Fruit fly (Drosophila melanogaster) whole organism, embryonic: Measurements from ENCODE around the gene CG42726.
A peak's percentile ranks its signal among the peaks of the same experiment; 100 is the strongest.

Experiments
- Antp ChIP-seq: fragments of 200-800 bp; sonication (Bioruptor generic); optimal IDR thresholded peaks from 3 replicates; lab custom pipeline; 2016; ENCODE audit warnings: missing biosample characterization, missing genetic modification characterization
- Bdp1 ChIP-seq: fragments of 200-800 bp; sonication (Bioruptor generic); optimal IDR thresholded peaks from 3 replicates; lab custom pipeline; 2016; ENCODE audit warnings: missing biosample characterization, missing genetic modification characterization
- CG10267 ChIP-seq: fragments of 200-800 bp; sonication (Bioruptor generic); optimal IDR thresholded peaks from 2 replicates; lab custom pipeline; 2018; ENCODE audit warnings: missing biosample characterization, mild to moderate bottlenecking, missing genetic modification characterization, moderate library complexity
- CG11085 ChIP-seq: fragments of 200-800 bp; sonication (Bioruptor generic); IDR thresholded peaks from 2 replicates; pipeline ENCODE4 v1.3.6; 2022; ENCODE audit warnings: missing biosample characterization, missing genetic modification characterization
- CG1233 ChIP-seq: fragments of 200-800 bp; sonication (Bioruptor generic); optimal IDR thresholded peaks from 4 replicates; lab custom pipeline; 2018; ENCODE audit warnings: missing biosample characterization, mild to moderate bottlenecking, missing genetic modification characterization
- CG14710 ChIP-seq: fragments of 200-800 bp; sonication (Bioruptor generic); optimal IDR thresholded peaks from 3 replicates; lab custom pipeline; 2019; ENCODE audit warnings: missing biosample characterization, mild to moderate bottlenecking, missing genetic modification characterization, moderate library complexity
- CG16813 ChIP-seq: fragments of 200-800 bp; sonication (Bioruptor generic); IDR thresholded peaks from 3 replicates; pipeline ENCODE4 v1.3.6; 2022; ENCODE audit warnings: missing biosample characterization, missing genetic modification characterization; ENCODE audit not compliant: partially characterized antibody
- CG2116 ChIP-seq: fragments of 200-800 bp; sonication (Bioruptor generic); optimal IDR thresholded peaks from 3 replicates; lab custom pipeline; 2018; ENCODE audit warnings: missing biosample characterization, mild to moderate bottlenecking, missing genetic modification characterization
- CG2875 ChIP-seq: fragments of 200-800 bp; sonication (Bioruptor generic); optimal IDR thresholded peaks from 2 replicates; lab custom pipeline; 2017; ENCODE audit warnings: missing biosample characterization, mild to moderate bottlenecking, missing genetic modification characterization, missing genetic modification reagents
- CG31224 ChIP-seq: fragments of 200-800 bp; sonication (Bioruptor generic); IDR thresholded peaks from 2 replicates; pipeline ENCODE4 v1.3.6; 2022; ENCODE audit warnings: missing biosample characterization, missing genetic modification characterization
- CG42726 ChIP-seq: fragments of 200-800 bp; sonication (Bioruptor generic); IDR thresholded peaks from 2 replicates; pipeline ENCODE4 v1.3.6; 2022; ENCODE audit warnings: missing biosample characterization, missing genetic modification characterization; ENCODE audit not compliant: partially characterized antibody
- CG6272 ChIP-seq: fragments of 200-800 bp; sonication (Bioruptor generic); IDR thresholded peaks from 2 replicates; pipeline ENCODE4 v1.3.6; 2022; ENCODE audit warnings: missing biosample characterization, missing genetic modification characterization
- CG7556 ChIP-seq: fragments of 200-800 bp; sonication (Bioruptor generic); optimal IDR thresholded peaks from 2 replicates; lab custom pipeline; 2017; ENCODE audit warnings: missing biosample characterization, mild to moderate bottlenecking, missing genetic modification characterization
- CG8290 ChIP-seq, 3 experiments: fragments of 200-800 bp; sonication (Bioruptor generic); optimal IDR thresholded peaks; 2 replicates each; lab custom pipeline; 2016 to 2019; ENCODE audit warnings: missing biosample characterization in 3 of 3, missing genetic modification characterization in 3 of 3, mild to moderate bottlenecking in 2 of 3, moderate library complexity in 1 of 3
- Dip3 ChIP-seq: fragments of 200-800 bp; sonication (Bioruptor generic); optimal IDR thresholded peaks from 3 replicates; lab custom pipeline; 2016; ENCODE audit warnings: missing biosample characterization, missing genetic modification characterization
- Dll ChIP-seq: fragments of 200-800 bp; sonication (Bioruptor generic); IDR thresholded peaks from 4 replicates; pipeline ENCODE4 v1.3.6; 2022; ENCODE audit warnings: missing biosample characterization, missing genetic modification characterization; ENCODE audit not compliant: partially characterized antibody
- Dp ChIP-seq: fragments of 200-800 bp; sonication (Bioruptor generic); optimal IDR thresholded peaks from 2 replicates; lab custom pipeline; 2018; ENCODE audit warnings: missing biosample characterization, mild to moderate bottlenecking, missing genetic modification characterization, moderate library complexity
- Dref ChIP-seq: fragments of 200-800 bp; sonication (Bioruptor generic); IDR thresholded peaks from 2 replicates; pipeline ENCODE4 v1.3.6; 2022; ENCODE audit warnings: missing biosample characterization, missing genetic modification characterization
- E2f2 ChIP-seq: fragments of 200-800 bp; sonication (Bioruptor generic); IDR thresholded peaks from 2 replicates; pipeline ENCODE4 v1.3.6; 2022; ENCODE audit warnings: missing biosample characterization, missing genetic modification characterization
- Elba2 ChIP-seq: fragments of 200-800 bp; sonication (Bioruptor generic); optimal IDR thresholded peaks from 3 replicates; lab custom pipeline; 2016; ENCODE audit warnings: missing biosample characterization, missing genetic modification characterization
- Hmx ChIP-seq: fragments of 200-800 bp; sonication (Bioruptor generic); optimal IDR thresholded peaks from 2 replicates; lab custom pipeline; 2016; ENCODE audit warnings: missing biosample characterization, missing genetic modification characterization
- Hr51 ChIP-seq, 2 experiments: fragments of 200-800 bp; sonication (Bioruptor generic); optimal IDR thresholded peaks; 2 replicates in 1 of 2; 3 replicates in 1 of 2; lab custom pipeline; 2016 to 2018; ENCODE audit warnings: missing biosample characterization in 2 of 2, missing genetic modification characterization in 2 of 2, mild to moderate bottlenecking in 1 of 2, moderate library complexity in 1 of 2
- MBD-R2 ChIP-seq: fragments of 200-800 bp; sonication (Bioruptor generic); IDR thresholded peaks from 2 replicates; pipeline ENCODE4 v1.3.6; 2022; ENCODE audit warnings: missing biosample characterization, missing genetic modification characterization
- MESR4 ChIP-seq: fragments of 200-800 bp; sonication (Bioruptor generic); optimal IDR thresholded peaks from 2 replicates; lab custom pipeline; 2018; ENCODE audit warnings: missing biosample characterization, mild to moderate bottlenecking, missing genetic modification characterization, moderate library complexity
- Neu2 ChIP-seq: fragments of 200-800 bp; sonication (Bioruptor generic); optimal IDR thresholded peaks from 3 replicates; lab custom pipeline; 2016; ENCODE audit warnings: missing biosample characterization, missing genetic modification characterization, borderline replicate concordance
- Side ChIP-seq: fragments of 200-800 bp; sonication (Bioruptor generic); optimal IDR thresholded peaks from 2 replicates; lab custom pipeline; 2016; ENCODE audit warnings: missing biosample characterization, missing genetic modification characterization
- YL-1 ChIP-seq: fragments of 200-800 bp; sonication (Bioruptor generic); optimal IDR thresholded peaks from 3 replicates; lab custom pipeline; 2017; ENCODE audit warnings: missing biosample characterization, mild to moderate bottlenecking, missing genetic modification characterization
- ac ChIP-seq: fragments of 200-800 bp; sonication (Bioruptor generic); optimal IDR thresholded peaks from 3 replicates; lab custom pipeline; 2017; ENCODE audit warnings: missing biosample characterization, mild to moderate bottlenecking, missing genetic modification characterization
- ato ChIP-seq: fragments of 200-800 bp; sonication (Bioruptor generic); IDR thresholded peaks from 2 replicates; pipeline ENCODE4 v1.3.6; 2022; ENCODE audit warnings: missing biosample characterization, missing genetic modification characterization; ENCODE audit not compliant: partially characterized antibody
- bbx ChIP-seq: fragments of 200-800 bp; sonication (Bioruptor generic); IDR thresholded peaks from 2 replicates; pipeline ENCODE4 v1.3.6; 2022; ENCODE audit warnings: missing biosample characterization, missing genetic modification characterization; ENCODE audit not compliant: partially characterized antibody
- cg ChIP-seq: fragments of 200-800 bp; sonication (Bioruptor generic); optimal IDR thresholded peaks from 3 replicates; lab custom pipeline; 2019; ENCODE audit warnings: missing biosample characterization, mild to moderate bottlenecking, missing genetic modification characterization, moderate library complexity
- cwo ChIP-seq: fragments of 200-800 bp; sonication (Bioruptor generic); optimal IDR thresholded peaks from 3 replicates; lab custom pipeline; 2017; ENCODE audit warnings: missing biosample characterization, missing genetic modification characterization, mild to moderate bottlenecking, moderate library complexity, missing genetic modification reagents
- ewg ChIP-seq: fragments of 200-800 bp; sonication (Bioruptor generic); optimal IDR thresholded peaks from 3 replicates; lab custom pipeline; 2017; ENCODE audit warnings: mild to moderate bottlenecking, missing biosample characterization, missing genetic modification reagents, missing genetic modification characterization
- her ChIP-seq: fragments of 200-800 bp; sonication (Bioruptor generic); optimal IDR thresholded peaks from 2 replicates; lab custom pipeline; 2016; ENCODE audit warnings: missing biosample characterization, missing genetic modification characterization
- kay ChIP-seq: fragments of 200-800 bp; sonication (Bioruptor generic); optimal IDR thresholded peaks from 2 replicates; lab custom pipeline; 2016; ENCODE audit warnings: missing biosample characterization, missing genetic modification characterization
- onecut ChIP-seq: fragments of 200-800 bp; sonication (Bioruptor generic); IDR thresholded peaks from 2 replicates; pipeline ENCODE4 v1.3.6; 2022; ENCODE audit warnings: missing biosample characterization, missing genetic modification characterization
- pzg ChIP-seq: fragments of 200-800 bp; sonication (Bioruptor generic); optimal IDR thresholded peaks from 3 replicates; lab custom pipeline; 2018; ENCODE audit warnings: missing biosample characterization, mild to moderate bottlenecking, missing genetic modification characterization, moderate library complexity
- sens ChIP-seq: fragments of 200-800 bp; sonication (Bioruptor generic); peaks from one replicate; lab custom pipeline; 2016; ENCODE audit warnings: missing biosample characterization, missing genetic modification characterization
- seq ChIP-seq: fragments of 200-800 bp; sonication (Bioruptor generic); IDR thresholded peaks from 2 replicates; pipeline ENCODE4 v1.3.6; 2022; ENCODE audit warnings: missing biosample characterization, missing genetic modification characterization
- sob ChIP-seq: fragments of 200-800 bp; sonication (Bioruptor generic); IDR thresholded peaks from 2 replicates; pipeline ENCODE4 v1.3.6; 2022; ENCODE audit warnings: missing biosample characterization, missing genetic modification characterization
- sr ChIP-seq: fragments of 200-800 bp; sonication (Bioruptor generic); IDR thresholded peaks from 3 replicates; pipeline ENCODE4 v1.3.6; 2022; ENCODE audit warnings: missing biosample characterization, missing genetic modification characterization
- ssp ChIP-seq: fragments of 200-800 bp; sonication (Bioruptor generic); IDR thresholded peaks from 2 replicates; pipeline ENCODE4 v1.3.6; 2022; ENCODE audit warnings: missing biosample characterization, missing genetic modification characterization
- stc ChIP-seq: fragments of 200-800 bp; sonication (Bioruptor generic); IDR thresholded peaks from 2 replicates; pipeline ENCODE4 v1.3.6; 2022; ENCODE audit warnings: missing biosample characterization, missing genetic modification characterization
- stwl ChIP-seq: fragments of 200-800 bp; sonication (Bioruptor generic); optimal IDR thresholded peaks from 3 replicates; lab custom pipeline; 2018; ENCODE audit warnings: missing biosample characterization, mild to moderate bottlenecking, missing genetic modification characterization, moderate library complexity
- unc-4 ChIP-seq: fragments of 200-800 bp; sonication (Bioruptor generic); IDR thresholded peaks from 2 replicates; pipeline ENCODE4 v1.3.6; 2022; ENCODE audit warnings: missing biosample characterization, missing genetic modification characterization; ENCODE audit not compliant: partially characterized antibody
- unpg ChIP-seq: fragments of 200-800 bp; sonication (Bioruptor generic); optimal IDR thresholded peaks from 3 replicates; lab custom pipeline; 2018; ENCODE audit warnings: missing biosample characterization, mild to moderate bottlenecking, missing genetic modification characterization, moderate library complexity
- wdn ChIP-seq: fragments of 200-800 bp; sonication (Bioruptor generic); IDR thresholded peaks from 2 replicates; pipeline ENCODE4 v1.3.6; 2022; ENCODE audit warnings: missing biosample characterization, missing genetic modification characterization

The CG42726 gene

dm6 chr3R:15367477-15367876, 19.6 kb downstream of the CG42726 start, which contains the start of gene CG34404 (continued):
- TF ChIP-seq Dll (GFP tag; lab: Robert Waterston, UW) (0 out of 4 replicates have a peak, but pooled peaks have one; percentile 46), CG10267 (tag; lab: Kevin White, UChicago) (peak; percentile 93), Hr51 (GFP tag; optimal IDR thresholded peaks at IDR 0.05; lab: Kevin White, UChicago) (no peak), her (GFP tag; lab: Kevin White, UChicago) (peak; percentile 4), cg (GFP tag; lab: Kevin White, UChicago) (peak; percentile 54), CG8290 (GFP tag; optimal IDR thresholded peaks at IDR 0.05; lab: Kevin White, UChicago) (no peak), CG8290 (tag; optimal IDR thresholded peaks at IDR 0.05; lab: Kevin White, UChicago) (peak in 1 of 2 experiments; percentile 28), Side (GFP tag; lab: Kevin White, UChicago) (peak; percentile 19), unc-4 (0 out of 2 replicates have a peak, but pooled peaks have one; percentile 24), stwl (peak; percentile 45), CG11085 (GFP tag; lab: Robert Waterston, UW) (no peak), CG1233 (GFP tag; lab: Kevin White, UChicago) (no peak), CG14710 (tag; lab: Kevin White, UChicago) (peak; percentile 42), MBD-R2 (GFP tag; lab: Robert Waterston, UW) (peak; percentile 39; the same call in 1 of the 2 replicates), sens (peak; percentile 62), ato (peak; percentile 17; the same call in 1 of the 2 replicates), ac (no peak), pzg (GFP tag; lab: Kevin White, UChicago) (peak; percentile 46), kay (GFP tag; lab: Kevin White, UChicago) (no peak), CG2875 (no peak), Elba2 (GFP tag; lab: Kevin White, UChicago) (peak; percentile 31), YL-1 (GFP tag; lab: Kevin White, UChicago) (peak; percentile 9), unpg (GFP tag; lab: Kevin White, UChicago) (peak; percentile 6), E2f2 (peak; percentile 89), seq (GFP tag; lab: Robert Waterston, UW) (no peak), Hmx (GFP tag; lab: Kevin White, UChicago) (no peak), sob (GFP tag; lab: Robert Waterston, UW) (peak; percentile 22; the same call in 1 of the 2 replicates), MESR4 (GFP tag; lab: Kevin White, UChicago) (peak; percentile 38), CG2116 (GFP tag; lab: Kevin White, UChicago) (peak; percentile 41), Dp (peak; percentile 85), cwo (no peak), stc (GFP tag; lab: Robert Waterston, UW) (no peak), wdn (GFP tag; lab: Robert Waterston, UW) (no peak), Dref (GFP tag; lab: Robert Waterston, UW) (peak; percentile 73), CG16813 (0 out of 3 replicates have a peak, but pooled peaks have one; percentile 26), bbx (peak; percentile 39)

dm6 chr3R:15369742-15370141, 21.9 kb downstream of the CG42726 start, which contains the start of gene CG14868:
TSS of gene CG14868 (minus strand) at chr3R:15369945.
- TF ChIP-seq Neu2 (GFP tag; lab: Kevin White, UChicago): no peak
- no peak for TF ChIP-seq CG7556 (GFP tag; lab: Kevin White, UChicago)
- peak; percentile 48 for TF ChIP-seq onecut
- TF ChIP-seq MESR4 (GFP tag; lab: Kevin White, UChicago): peak; percentile 44
- no peak for TF ChIP-seq CG31224 (GFP tag; lab: Robert Waterston, UW)
- TF ChIP-seq CG42726 (GFP tag; lab: Robert Waterston, UW): no peak
- peak; percentile 91 for TF ChIP-seq ewg (GFP tag; lab: Kevin White, UChicago)
- no peak for TF ChIP-seq ssp (GFP tag; lab: Robert Waterston, UW)
- 0 out of 2 replicates have a peak, but pooled peaks have one; percentile 11 for TF ChIP-seq MBD-R2 (GFP tag; lab: Robert Waterston, UW)
- no peak for TF ChIP-seq Antp (GFP tag; lab: Kevin White, UChicago)
- no peak for TF ChIP-seq Dip3
- no peak for TF ChIP-seq Bdp1
- TF ChIP-seq sr: no peak
- 0 out of 2 replicates have a peak, but pooled peaks have one; percentile 30 for TF ChIP-seq unc-4
- TF ChIP-seq CG6272: no peak
